Worm (Caenorhabditis elegans) whole organism, L1 larva: ENCODE data around the gene lge-1.

Experiments
- isw-1 ChIP-seq: fragments of 200-800 bp; sonication (Bioruptor generic); IDR thresholded peaks from 2 replicates; pipeline ENCODE4 v1.3.6; 2022; ENCODE audit warnings: missing genetic modification characterization, missing compliant biosample characterization
- lin-13 ChIP-seq: fragments of 150-350 bp; optimal IDR thresholded peaks from 2 replicates; lab custom pipeline; 2014; ENCODE audit warnings: missing biosample characterization, missing genetic modification reagents, missing genetic modification characterization
- unc-130 ChIP-seq: fragments of 150-350 bp; optimal IDR thresholded peaks from 2 replicates; lab custom pipeline; 2017; ENCODE audit warnings: missing biosample characterization, missing genetic modification characterization, inconsistent platforms

DNA sequence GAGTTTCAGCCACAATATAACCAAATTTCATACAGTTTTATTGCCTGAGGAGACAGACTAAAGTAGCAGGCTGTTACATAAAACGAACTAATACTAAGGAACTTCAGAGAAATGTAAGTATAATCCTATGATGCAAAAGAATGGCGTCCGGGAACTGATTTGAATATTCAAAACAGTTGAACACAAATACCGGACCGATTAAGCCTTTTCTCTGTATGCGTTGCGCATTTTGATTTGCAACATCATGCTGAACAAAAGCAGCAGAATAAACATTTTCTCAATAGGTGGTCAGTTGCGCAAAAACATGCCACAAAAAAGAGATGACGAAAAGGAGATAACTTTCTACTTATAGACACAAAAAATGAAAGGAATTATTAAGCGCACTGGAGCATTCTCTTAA, 42.3 kb upstream of the lge-1 start:
- no peak for TF ChIP-seq unc-130
- TF ChIP-seq isw-1 = no peak
- no peak for TF ChIP-seq lin-13
